Worm (Caenorhabditis elegans) whole organism, L4/young adult: ENCODE measurements around the gene T11F8.1.
"Not testable (repeated sequence)": the region's sequence is repeated elsewhere in the genome, so short reads cannot be mapped to it uniquely, and the experiment has no call there.

ENCODE experiments used
- W03F9.2 ChIP-seq: fragments of 150-350 bp; optimal IDR thresholded peaks from 2 replicates; lab custom pipeline; 2014; ENCODE audit warnings: missing biosample characterization, missing genetic modification characterization
- dao-5 ChIP-seq: sonication (generic microtip); optimal IDR thresholded peaks from 2 replicates; lab custom pipeline; 2016; ENCODE audit warnings: missing genotype, missing genetic modification characterization, moderate library complexity, missing compliant biosample characterization
- him-1 ChIP-seq: sonication (generic microtip); optimal IDR thresholded peaks from 2 replicates; lab custom pipeline; 2016; ENCODE audit warnings: missing genotype, missing genetic modification reagents, missing genetic modification characterization, missing compliant biosample characterization

- not testable (repeated sequence) for TF ChIP-seq dao-5 (tag; lab: Kevin White, UChicago); him-1 (tag; lab: Kevin White, UChicago); W03F9.2
Measured at ce11 chrIV:5491054-5491453, 11.7 kb downstream of the T11F8.1 start, which contains the start of gene B0273.115.
